Fruit fly (Drosophila melanogaster) whole organism, prepupa: ENCODE results near the gene CG15461.
"Not testable (repeated sequence)": the region's sequence is repeated elsewhere in the genome, so short reads cannot be mapped to it uniquely, and the experiment has no call there.

ENCODE experiments used
- CG10631 ChIP-seq: fragments of 200-800 bp; sonication (Bioruptor generic); optimal IDR thresholded peaks from 2 replicates; lab custom pipeline; 2016; ENCODE audit warnings: missing biosample characterization, missing genetic modification characterization
- CG1621 ChIP-seq: fragments of 200-800 bp; sonication (Bioruptor generic); optimal IDR thresholded peaks from 3 replicates; lab custom pipeline; 2018; ENCODE audit warnings: missing biosample characterization, mild to moderate bottlenecking, missing genetic modification characterization
- CG3032 ChIP-seq: fragments of 200-800 bp; optimal IDR thresholded peaks from 2 replicates; lab custom pipeline; 2019; ENCODE audit warnings: missing biosample characterization, mild to moderate bottlenecking, missing genetic modification characterization, moderate library complexity
- CG6276 ChIP-seq: fragments of 200-800 bp; sonication (Bioruptor generic); optimal IDR thresholded peaks from 2 replicates; lab custom pipeline; 2017; ENCODE audit warnings: missing biosample characterization, mild to moderate bottlenecking, missing genetic modification characterization
- CG8632 ChIP-seq: fragments of 200-800 bp; sonication (Bioruptor generic); optimal IDR thresholded peaks from 3 replicates; lab custom pipeline; 2016; ENCODE audit warnings: missing biosample characterization, missing genetic modification characterization
- CG9139 ChIP-seq: fragments of 200-800 bp; sonication (Bioruptor generic); optimal IDR thresholded peaks from 3 replicates; lab custom pipeline; 2017; ENCODE audit warnings: missing biosample characterization, mild to moderate bottlenecking, missing genetic modification characterization
- Ets96B ChIP-seq: fragments of 200-800 bp; optimal IDR thresholded peaks from 2 replicates; lab custom pipeline; 2019; ENCODE audit warnings: missing biosample characterization, mild to moderate bottlenecking, missing genetic modification characterization, moderate library complexity
- Sox102F ChIP-seq: fragments of 200-800 bp; sonication (Bioruptor generic); optimal IDR thresholded peaks from 2 replicates; lab custom pipeline; 2016; ENCODE audit warnings: missing biosample characterization, mild to moderate bottlenecking, missing genetic modification characterization
- acj6 ChIP-seq: fragments of 200-800 bp; sonication (Bioruptor generic); optimal IDR thresholded peaks from 3 replicates; lab custom pipeline; 2016; ENCODE audit warnings: missing biosample characterization, missing genetic modification characterization
- spab ChIP-seq: fragments of 200-800 bp; sonication (Bioruptor generic); optimal IDR thresholded peaks from 2 replicates; lab custom pipeline; 2017; ENCODE audit warnings: missing biosample characterization, mild to moderate bottlenecking, missing genetic modification characterization, missing genetic modification reagents

CG15461 gene

dm6 chrX:20524754-20525236, 38.8 kb downstream of the CG15461 start, which contains the start of gene Tak1 (continued):
- TF ChIP-seq CG10631 (GFP tag; lab: Kevin White, UChicago) (peak; percentile 4), CG9139 (no peak), acj6 (GFP tag; lab: Kevin White, UChicago) (peak; percentile 39), CG3032 (tag; lab: Kevin White, UChicago) (peak; percentile 15)

- TF ChIP-seq CG9139; spab (GFP tag; lab: Kevin White, UChicago); CG6276 (GFP tag; lab: Kevin White, UChicago): not testable (repeated sequence)
These were observed 41.4 kb downstream of the CG15461 start, which contains the start of gene CG42579 for dm6 chrX:20527331-20527730. Gene CG42579, plus strand, starts transcription at chrX:20527631.

dm6 chrX:20536112-20536511, 50.1 kb downstream of the CG15461 start:
- TF ChIP-seq CG8632 (GFP tag; lab: Kevin White, UChicago) (no peak), Ets96B (tag; lab: Kevin White, UChicago) (no peak), CG1621 (tag; lab: Kevin White, UChicago) (no peak), Sox102F (GFP tag; lab: Kevin White, UChicago) (no peak), acj6 (GFP tag; lab: Kevin White, UChicago) (no peak)
- TF ChIP-seq, all 60 proteins: peak for 0
